Worm (Caenorhabditis elegans) whole organism, late embryonic: ENCODE measurements around the gene zyg-8.

Source experiments
- C08G9.2 ChIP-seq: sonication (generic microtip); optimal IDR thresholded peaks from 2 replicates; lab custom pipeline; 2016; ENCODE audit warnings: mild to moderate bottlenecking, missing genetic modification characterization, moderate library complexity, missing compliant biosample characterization
- C38D4.7 ChIP-seq: fragments of 200-800 bp; sonication (Bioruptor generic); optimal IDR thresholded peaks from 2 replicates; lab custom pipeline; 2018; ENCODE audit warnings: mild to moderate bottlenecking, missing genetic modification characterization, moderate library complexity, missing compliant biosample characterization
- F13H6.1 ChIP-seq: sonication (generic microtip); optimal IDR thresholded peaks from 2 replicates; lab custom pipeline; 2016; ENCODE audit warnings: missing genetic modification characterization, missing compliant biosample characterization
- K09A11.1 ChIP-seq: sonication (generic microtip); optimal IDR thresholded peaks from 2 replicates; lab custom pipeline; 2017; ENCODE audit warnings: antibody characterized with exemption, mild to moderate bottlenecking, missing genetic modification characterization, missing compliant biosample characterization; ENCODE audit not compliant: insufficient read depth
- T23F11.4 ChIP-seq: fragments of 200-800 bp; sonication (Bioruptor generic); optimal IDR thresholded peaks from 2 replicates; lab custom pipeline; 2018; ENCODE audit warnings: mild to moderate bottlenecking, missing genetic modification characterization, missing compliant biosample characterization
- ahr-1 ChIP-seq: sonication (generic microtip); optimal IDR thresholded peaks from 2 replicates; lab custom pipeline; 2016; ENCODE audit warnings: missing genetic modification characterization, missing compliant biosample characterization
- ama-1 ChIP-seq: fragments of 150-350 bp; optimal IDR thresholded peaks from 2 replicates; lab custom pipeline; 2014
- ceh-14 ChIP-seq: sonication (generic microtip); optimal IDR thresholded peaks from 2 replicates; lab custom pipeline; 2016; ENCODE audit warnings: missing genotype, missing genetic modification characterization, missing compliant biosample characterization
- ceh-19 ChIP-seq: fragments of 200-800 bp; sonication (Bioruptor generic); optimal IDR thresholded peaks from 2 replicates; lab custom pipeline; 2018; ENCODE audit warnings: mild to moderate bottlenecking, missing genetic modification characterization, missing compliant biosample characterization
- ceh-2 ChIP-seq: sonication (generic microtip); optimal IDR thresholded peaks from 2 replicates; lab custom pipeline; 2016; ENCODE audit warnings: missing genotype, missing genetic modification characterization, missing compliant biosample characterization
- ceh-22 ChIP-seq: sonication (generic microtip); optimal IDR thresholded peaks from 2 replicates; lab custom pipeline; 2017; ENCODE audit warnings: missing biosample characterization, missing genetic modification characterization
- ceh-24 ChIP-seq: sonication (generic microtip); optimal IDR thresholded peaks from 2 replicates; lab custom pipeline; 2016; ENCODE audit warnings: mild to moderate bottlenecking, missing genetic modification characterization, missing compliant biosample characterization
- ceh-31 ChIP-seq: sonication (generic microtip); optimal IDR thresholded peaks from 2 replicates; lab custom pipeline; 2016; ENCODE audit warnings: missing genetic modification characterization, missing compliant biosample characterization
- ceh-34 ChIP-seq: sonication (generic microtip); optimal IDR thresholded peaks from 2 replicates; lab custom pipeline; 2016; ENCODE audit warnings: mild to moderate bottlenecking, missing genetic modification characterization, missing compliant biosample characterization
- ceh-6 ChIP-seq: fragments of 200-800 bp; sonication (Bioruptor generic); optimal IDR thresholded peaks from 2 replicates; lab custom pipeline; 2018; ENCODE audit warnings: mild to moderate bottlenecking, missing genetic modification characterization, missing compliant biosample characterization
- che-1 ChIP-seq: sonication (generic microtip); optimal IDR thresholded peaks from 2 replicates; lab custom pipeline; 2016; ENCODE audit warnings: mild to moderate bottlenecking, missing genetic modification characterization, missing compliant biosample characterization
- dmd-4 ChIP-seq: sonication (generic microtip); optimal IDR thresholded peaks from 2 replicates; lab custom pipeline; 2016; ENCODE audit warnings: borderline replicate concordance, missing genetic modification characterization, missing compliant biosample characterization
- dve-1 ChIP-seq: sonication (generic microtip); optimal IDR thresholded peaks from 2 replicates; lab custom pipeline; 2017; ENCODE audit warnings: antibody characterized with exemption, mild to moderate bottlenecking, missing genetic modification characterization, missing compliant biosample characterization
- elt-2 ChIP-seq: sonication (generic microtip); optimal IDR thresholded peaks from 2 replicates; lab custom pipeline; 2016; ENCODE audit warnings: missing genetic modification reagents, missing genetic modification characterization, missing compliant biosample characterization
- ets-4 ChIP-seq: sonication (generic microtip); optimal IDR thresholded peaks from 2 replicates; lab custom pipeline; 2016; ENCODE audit warnings: missing genetic modification characterization, missing compliant biosample characterization
- fax-1 ChIP-seq: sonication (generic microtip); optimal IDR thresholded peaks from 2 replicates; lab custom pipeline; 2016; ENCODE audit warnings: missing genotype, missing genetic modification characterization, missing compliant biosample characterization
- fkh-10 ChIP-seq: fragments of 150-350 bp; optimal IDR thresholded peaks from 2 replicates; lab custom pipeline; 2014; ENCODE audit warnings: missing biosample characterization, missing genetic modification reagents, missing genetic modification characterization
- fkh-6 ChIP-seq: sonication (generic microtip); optimal IDR thresholded peaks from 2 replicates; lab custom pipeline; 2016; ENCODE audit warnings: missing genetic modification characterization, missing compliant biosample characterization
- gmeb-2 ChIP-seq: sonication (generic microtip); optimal IDR thresholded peaks from 2 replicates; lab custom pipeline; 2016; ENCODE audit warnings: missing genetic modification characterization, inconsistent platforms, missing compliant biosample characterization
- hlh-13 ChIP-seq: fragments of 200-800 bp; sonication (Bioruptor generic); optimal IDR thresholded peaks from 2 replicates; lab custom pipeline; 2018; ENCODE audit warnings: mild to moderate bottlenecking, missing genetic modification characterization, missing compliant biosample characterization
- hlh-6 ChIP-seq: sonication (generic microtip); optimal IDR thresholded peaks from 2 replicates; lab custom pipeline; 2016; ENCODE audit warnings: missing genotype, missing genetic modification characterization, missing compliant biosample characterization
- lim-6 ChIP-seq: sonication (generic microtip); optimal IDR thresholded peaks from 2 replicates; lab custom pipeline; 2016; ENCODE audit warnings: missing genetic modification characterization, missing compliant biosample characterization
- nhr-232 ChIP-seq: sonication (generic microtip); optimal IDR thresholded peaks from 2 replicates; lab custom pipeline; 2016; ENCODE audit warnings: missing genetic modification characterization, missing compliant biosample characterization
- odd-2 ChIP-seq: sonication (generic microtip); optimal IDR thresholded peaks from 2 replicates; lab custom pipeline; 2017; ENCODE audit warnings: antibody characterized with exemption, mild to moderate bottlenecking, missing genetic modification characterization, missing compliant biosample characterization
- pax-1 ChIP-seq: fragments of 150-350 bp; optimal IDR thresholded peaks from 2 replicates; lab custom pipeline; 2014; ENCODE audit warnings: missing biosample characterization, missing genetic modification characterization
- pha-2 ChIP-seq: sonication (generic microtip); optimal IDR thresholded peaks from 2 replicates; lab custom pipeline; 2017; ENCODE audit warnings: mild to moderate bottlenecking, missing genetic modification characterization, missing compliant biosample characterization
- pha-4 ChIP-seq: fragments of 150-350 bp; optimal IDR thresholded peaks from 2 replicates; lab custom pipeline; 2018; ENCODE audit warnings: missing biosample characterization, missing genetic modification reagents, missing genetic modification characterization
- pros-1 ChIP-seq: fragments of 150-350 bp; optimal IDR thresholded peaks from 2 replicates; lab custom pipeline; 2014; ENCODE audit warnings: missing biosample characterization, missing genetic modification reagents, missing genetic modification characterization
- ref-2 ChIP-seq: sonication (generic microtip); optimal IDR thresholded peaks from 2 replicates; lab custom pipeline; 2016; ENCODE audit warnings: missing genetic modification characterization, missing compliant biosample characterization
- rnt-1 ChIP-seq: sonication (generic microtip); optimal IDR thresholded peaks from 2 replicates; lab custom pipeline; 2016; ENCODE audit warnings: missing genetic modification characterization, missing compliant biosample characterization
- syd-9 ChIP-seq: sonication (generic microtip); optimal IDR thresholded peaks from 2 replicates; lab custom pipeline; 2016; ENCODE audit warnings: mild to moderate bottlenecking, missing genetic modification characterization, moderate library complexity, missing compliant biosample characterization
- tbx-2 ChIP-seq: sonication (generic microtip); optimal IDR thresholded peaks from 2 replicates; lab custom pipeline; 2016; ENCODE audit warnings: missing genetic modification characterization, missing compliant biosample characterization
- tbx-7 ChIP-seq: sonication (generic microtip); optimal IDR thresholded peaks from 2 replicates; lab custom pipeline; 2016; ENCODE audit warnings: missing genotype, missing genetic modification characterization, missing compliant biosample characterization
- unc-3 ChIP-seq, 2 experiments: fragments of 200-800 bp in 1 of 2; sonication (Bioruptor generic) in 1 of 2; sonication (generic microtip) in 1 of 2; conservative IDR thresholded peaks in 1 of 2; optimal IDR thresholded peaks in 1 of 2; 2 replicates each; pipeline versions ENCODE4 v1.3.6 to Lab custom; 2016 to 2022; ENCODE audit warnings: missing compliant biosample characterization in 2 of 2, missing genetic modification characterization in 2 of 2, missing genetic modification reagents in 1 of 2
- unc-42 ChIP-seq: sonication (generic microtip); optimal IDR thresholded peaks from 2 replicates; lab custom pipeline; 2016; ENCODE audit warnings: missing genotype, missing genetic modification characterization, missing compliant biosample characterization
- unc-86 ChIP-seq: sonication (generic microtip); optimal IDR thresholded peaks from 2 replicates; lab custom pipeline; 2016; ENCODE audit warnings: missing genetic modification characterization, missing compliant biosample characterization
- zip-5 ChIP-seq: sonication (generic microtip); optimal IDR thresholded peaks from 2 replicates; lab custom pipeline; 2016; ENCODE audit warnings: missing genetic modification characterization, missing compliant biosample characterization
- ztf-16 ChIP-seq: sonication (generic microtip); optimal IDR thresholded peaks from 2 replicates; lab custom pipeline; 2017; ENCODE audit warnings: missing genetic modification characterization, missing compliant biosample characterization

The zyg-8 gene

ce11 chrIII:12020074-12020602 lies 41.4 kb upstream of the zyg-8 start, which contains the start of gene brp-1:
TSS of gene brp-1 (plus strand) at chrIII:12020552.
- TF ChIP-seq che-1 (tag; lab: Kevin White, UChicago) (no peak), C08G9.2 (tag; lab: Kevin White, UChicago) (no peak), unc-42 (tag; lab: Kevin White, UChicago) (no peak), ceh-22 (no peak), pros-1 (no peak), ahr-1 (no peak), unc-3 (GFP tag; conservative IDR thresholded peaks at IDR 0.05; lab: Robert Waterston, UW) (no peak), unc-3 (tag; optimal IDR thresholded peaks at IDR 0.05; lab: Kevin White, UChicago) (no peak), tbx-7 (tag; lab: Kevin White, UChicago) (no peak), pha-2 (tag; lab: Kevin White, UChicago) (no peak)

ce11 chrIII:12022281-12022680 lies 39.2 kb upstream of the zyg-8 start:
- no peak for TF ChIP-seq ceh-14 (tag; lab: Kevin White, UChicago)
- TF ChIP-seq syd-9 (tag; lab: Kevin White, UChicago), result no peak
- no peak for TF ChIP-seq C38D4.7
- TF ChIP-seq tbx-2 (tag; lab: Kevin White, UChicago), result no peak
- TF ChIP-seq ceh-34 (tag; lab: Kevin White, UChicago), result no peak
- TF ChIP-seq ceh-19 (GFP tag; lab: Kevin White, UChicago), result no peak
- no peak for TF ChIP-seq rnt-1 (tag; lab: Kevin White, UChicago)
- no peak for TF ChIP-seq fax-1 (tag; lab: Kevin White, UChicago)
- no peak for TF ChIP-seq pros-1
- no peak for TF ChIP-seq dve-1 (tag; lab: Kevin White, UChicago)
- TF ChIP-seq ref-2, result no peak
- TF ChIP-seq pha-2 (tag; lab: Kevin White, UChicago), result no peak
- no peak for TF ChIP-seq ets-4 (tag; lab: Kevin White, UChicago)
- no peak for TF ChIP-seq odd-2 (tag; lab: Kevin White, UChicago)
- TF ChIP-seq fkh-10, result no peak
- TF ChIP-seq ceh-31, result no peak
- TF ChIP-seq, all 69 proteins: peak for 0

- TF ChIP-seq lim-6 (tag; lab: Kevin White, UChicago) (no peak), K09A11.1 (no peak), pros-1 (no peak), fkh-6 (tag; lab: Kevin White, UChicago) (no peak), ceh-24 (tag; lab: Kevin White, UChicago) (no peak), ceh-14 (tag; lab: Kevin White, UChicago) (no peak), pha-2 (tag; lab: Kevin White, UChicago) (no peak), zip-5 (tag; lab: Kevin White, UChicago) (no peak), rnt-1 (tag; lab: Kevin White, UChicago) (no peak), ztf-16 (tag; lab: Kevin White, UChicago) (no peak), nhr-232 (tag; lab: Kevin White, UChicago) (no peak), fkh-10 (no peak), pha-4 (tag; lab: Kevin White, UChicago) (no peak), elt-2 (tag; lab: Kevin White, UChicago) (no peak), ceh-31 (no peak), gmeb-2 (tag; lab: Kevin White, UChicago) (no peak), T23F11.4 (GFP tag; lab: Kevin White, UChicago) (no peak), F13H6.1 (no peak), dmd-4 (tag; lab: Kevin White, UChicago) (no peak)
Measured at ce11 chrIII:12028769-12029168, 32.7 kb upstream of the zyg-8 start, which contains the start of gene Y79H2A.12. TSS of gene Y79H2A.12 (minus strand) at chrIII:12028869.

ce11 chrIII:12030669-12031068 lies 30.8 kb upstream of the zyg-8 start, which contains the start of gene Y79H2A.2:
TSS of gene Y79H2A.2 (minus strand) at chrIII:12030769.
- no peak for TF ChIP-seq C08G9.2 (tag; lab: Kevin White, UChicago)
- TF ChIP-seq ama-1 (lab: Kevin White, UChicago), result no peak
- no peak for TF ChIP-seq tbx-7 (tag; lab: Kevin White, UChicago)
- no peak for TF ChIP-seq ceh-34 (tag; lab: Kevin White, UChicago)
- TF ChIP-seq pax-1 (tag; lab: Kevin White, UChicago), result no peak
- TF ChIP-seq ref-2, result no peak
- no peak for TF ChIP-seq tbx-2 (tag; lab: Kevin White, UChicago)
- TF ChIP-seq ceh-2 (tag; lab: Kevin White, UChicago), result no peak
- no peak for TF ChIP-seq hlh-6 (tag; lab: Kevin White, UChicago)
- no peak for TF ChIP-seq unc-86 (tag; lab: Kevin White, UChicago)
- TF ChIP-seq hlh-13, result no peak
- TF ChIP-seq ceh-6, result no peak
- TF ChIP-seq ceh-19 (GFP tag; lab: Kevin White, UChicago), result no peak
